Fruit fly (Drosophila melanogaster) whole organism, wandering third instar larva: ENCODE results near the gene arx.

Experiments used
- Abd-B ChIP-seq: fragments of >200 bp; optimal IDR thresholded peaks from 2 replicates; lab custom pipeline; 2017; ENCODE audit warnings: missing biosample characterization, missing genetic modification characterization
- CG32264 ChIP-seq: fragments of 200-800 bp; sonication (Bioruptor generic); optimal IDR thresholded peaks from 2 replicates; lab custom pipeline; 2016; ENCODE audit warnings: missing biosample characterization, missing genetic modification characterization
- CG9705 ChIP-seq: fragments of 200-800 bp; sonication (Bioruptor generic); optimal IDR thresholded peaks from 2 replicates; lab custom pipeline; 2018; ENCODE audit warnings: missing biosample characterization, mild to moderate bottlenecking, missing genetic modification characterization
- CrebA ChIP-seq: fragments of 200-800 bp; sonication (Bioruptor generic); optimal IDR thresholded peaks from 2 replicates; lab custom pipeline; 2016; ENCODE audit warnings: missing biosample characterization, mild to moderate bottlenecking, missing genetic modification characterization, borderline replicate concordance
- Dfd ChIP-seq: fragments of >200 bp; optimal IDR thresholded peaks from 2 replicates; lab custom pipeline; 2017; ENCODE audit warnings: missing biosample characterization, missing genetic modification characterization
- Dif ChIP-seq: fragments of 200-275, 200-300 bp; sonication (Bioruptor generic); optimal IDR thresholded peaks from 2 replicates; lab custom pipeline; 2018; ENCODE audit warnings: missing biosample characterization, missing genetic modification characterization; ENCODE audit not compliant: partially characterized antibody
- GATAd ChIP-seq: sonication (Bioruptor generic); optimal IDR thresholded peaks from 2 replicates; lab custom pipeline; 2016; ENCODE audit warnings: missing biosample characterization, missing genetic modification characterization
- HLH106 ChIP-seq: fragments of 200-800 bp; optimal IDR thresholded peaks from 3 replicates; lab custom pipeline; 2019; ENCODE audit warnings: missing biosample characterization, mild to moderate bottlenecking, missing genetic modification characterization, moderate library complexity
- Hnf4 ChIP-seq: fragments of 200-800 bp; sonication (Bioruptor generic); optimal IDR thresholded peaks from 2 replicates; lab custom pipeline; 2016; ENCODE audit warnings: missing biosample characterization, mild to moderate bottlenecking, missing genetic modification characterization
- Hr78 ChIP-seq: fragments of >200 bp; optimal IDR thresholded peaks from 2 replicates; lab custom pipeline; 2017; ENCODE audit warnings: missing biosample characterization, missing genetic modification characterization
- Hr83 ChIP-seq: fragments of 200-300 bp; sonication (Bioruptor generic); optimal IDR thresholded peaks from 2 replicates; lab custom pipeline; 2016; ENCODE audit warnings: missing biosample characterization, mild to moderate bottlenecking, missing genetic modification characterization, moderate library complexity; ENCODE audit not compliant: poor library complexity, severe bottlenecking
- Jra ChIP-seq: sonication (Bioruptor generic); optimal IDR thresholded peaks from 2 replicates; lab custom pipeline; 2016; ENCODE audit warnings: missing biosample characterization, missing genetic modification characterization
- Mio ChIP-seq: sonication (Bioruptor generic); optimal IDR thresholded peaks from 2 replicates; lab custom pipeline; 2016; ENCODE audit warnings: missing biosample characterization, missing genetic modification characterization
- Myc ChIP-seq: fragments of >200 bp; optimal IDR thresholded peaks from 2 replicates; lab custom pipeline; 2017
- N ChIP-seq: fragments of >200 bp; optimal IDR thresholded peaks from 2 replicates; lab custom pipeline; 2018; ENCODE audit warnings: missing biosample characterization, missing external identifiers, missing genetic modification characterization
- OdsH ChIP-seq: fragments of 200-800 bp; sonication (Bioruptor generic); optimal IDR thresholded peaks from 2 replicates; lab custom pipeline; 2016; ENCODE audit warnings: missing biosample characterization, mild to moderate bottlenecking, missing genetic modification characterization
- Rel ChIP-seq, 2 experiments: fragments of 200-800 bp; sonication (Bioruptor generic) in 1 of 2; optimal IDR thresholded peaks; 2 replicates in 1 of 2; 3 replicates in 1 of 2; lab custom pipeline; 2016 to 2019; ENCODE audit warnings: mild to moderate bottlenecking in 2 of 2, missing biosample characterization in 2 of 2, missing genetic modification characterization in 2 of 2, moderate library complexity in 1 of 2
- Sp1 ChIP-seq: fragments of 200-800 bp; sonication (Bioruptor generic); optimal IDR thresholded peaks from 3 replicates; lab custom pipeline; 2019; ENCODE audit warnings: missing biosample characterization, mild to moderate bottlenecking, missing genetic modification characterization, moderate library complexity
- Vsx2 ChIP-seq: fragments of 200-300, 225-300 bp; sonication (Bioruptor generic); optimal IDR thresholded peaks from 2 replicates; lab custom pipeline; 2018; ENCODE audit warnings: missing biosample characterization, missing genetic modification characterization; ENCODE audit not compliant: partially characterized antibody
- br ChIP-seq: fragments of 200-800 bp; sonication (Bioruptor generic); optimal IDR thresholded peaks from 2 replicates; lab custom pipeline; 2016; ENCODE audit warnings: missing biosample characterization, missing genetic modification characterization
- brk ChIP-seq: fragments of 200-800 bp; sonication (Bioruptor generic); optimal IDR thresholded peaks from 2 replicates; lab custom pipeline; 2016; ENCODE audit warnings: missing biosample characterization, mild to moderate bottlenecking, missing genetic modification characterization
- dl ChIP-seq, 2 experiments: fragments of 175-275, 200-275 bp in 1 of 2; fragments of 200-275 bp in 1 of 2; sonication (Bioruptor generic); optimal IDR thresholded peaks; lab custom pipeline; 2018; ENCODE audit warnings: mild to moderate bottlenecking in 2 of 2, missing biosample characterization in 2 of 2, missing genetic modification characterization in 2 of 2, moderate library complexity in 2 of 2; ENCODE audit not compliant: partially characterized antibody in 2 of 2, insufficient read depth in 1 of 2
- dmrt93B ChIP-seq: fragments of 200-800 bp; sonication (Bioruptor generic); optimal IDR thresholded peaks from 2 replicates; lab custom pipeline; 2018; ENCODE audit warnings: missing biosample characterization, mild to moderate bottlenecking, missing genetic modification characterization
- dsf ChIP-seq: sonication (Bioruptor generic); optimal IDR thresholded peaks from 2 replicates; lab custom pipeline; 2016; ENCODE audit warnings: missing biosample characterization, missing genetic modification characterization, borderline replicate concordance
- ey ChIP-seq: fragments of 200-800 bp; sonication (Bioruptor generic); optimal IDR thresholded peaks from 2 replicates; lab custom pipeline; 2016; ENCODE audit warnings: missing biosample characterization, missing genetic modification characterization
- foxo ChIP-seq, 2 experiments: fragments of 200-800 bp; sonication (Bioruptor generic); optimal IDR thresholded peaks; 2 replicates in 1 of 2; 3 replicates in 1 of 2; lab custom pipeline; 2016 to 2017; ENCODE audit warnings: missing biosample characterization in 2 of 2, missing genetic modification characterization in 2 of 2
- fru ChIP-seq: fragments of 200-800 bp; sonication (Bioruptor generic); optimal IDR thresholded peaks from 3 replicates; lab custom pipeline; 2016; ENCODE audit warnings: missing biosample characterization, mild to moderate bottlenecking, missing genetic modification characterization
- h ChIP-seq: fragments of 200-800 bp; sonication (Bioruptor generic); optimal IDR thresholded peaks from 3 replicates; lab custom pipeline; 2016; ENCODE audit warnings: missing biosample characterization, mild to moderate bottlenecking, missing genetic modification characterization
- jim ChIP-seq: fragments of 175-275, 200-325 bp; sonication (Bioruptor generic); optimal IDR thresholded peaks from 2 replicates; lab custom pipeline; 2016; ENCODE audit warnings: missing biosample characterization, mild to moderate bottlenecking, missing genetic modification characterization
- lola ChIP-seq: fragments of >200 bp; optimal IDR thresholded peaks from 2 replicates; lab custom pipeline; 2017; ENCODE audit warnings: missing biosample characterization, missing genetic modification characterization
- pan ChIP-seq: fragments of >200 bp; optimal IDR thresholded peaks from 2 replicates; lab custom pipeline; 2017
- psq ChIP-seq: fragments of 200-800 bp; sonication (Bioruptor generic); optimal IDR thresholded peaks from 3 replicates; lab custom pipeline; 2017; ENCODE audit warnings: missing biosample characterization, mild to moderate bottlenecking, missing genetic modification characterization, moderate library complexity
- rgr ChIP-seq: fragments of 200-800 bp; sonication (Bioruptor generic); optimal IDR thresholded peaks from 3 replicates; lab custom pipeline; 2016; ENCODE audit warnings: missing biosample characterization, mild to moderate bottlenecking, missing genetic modification characterization
- sage ChIP-seq: fragments of 200-800 bp; sonication (Bioruptor generic); optimal IDR thresholded peaks from 2 replicates; lab custom pipeline; 2016; ENCODE audit warnings: missing biosample characterization, mild to moderate bottlenecking, missing genetic modification characterization
- sv ChIP-seq: fragments of 200-800 bp; sonication (Bioruptor generic); optimal IDR thresholded peaks from 3 replicates; lab custom pipeline; 2016; ENCODE audit warnings: missing biosample characterization, missing genetic modification characterization
- tai ChIP-seq: sonication (Bioruptor generic); optimal IDR thresholded peaks from 2 replicates; lab custom pipeline; 2016; ENCODE audit warnings: missing biosample characterization, missing genetic modification characterization
- usp ChIP-seq: fragments of >200 bp; optimal IDR thresholded peaks from 2 replicates; lab custom pipeline; 2017; ENCODE audit warnings: missing biosample characterization, missing genetic modification characterization
- woc ChIP-seq: sonication (Bioruptor generic); optimal IDR thresholded peaks from 2 replicates; lab custom pipeline; 2016; ENCODE audit warnings: missing biosample characterization, mild to moderate bottlenecking, missing genetic modification characterization

Gene arx

dm6 chr3L:18870027-18870426 is 31.3 kb downstream of the arx start, which contains the start of gene Blos3 (continued):
- TF ChIP-seq Hr83 (GFP tag; lab: Kevin White, UChicago) (peak; percentile 54), sv (GFP tag; lab: Kevin White, UChicago) (no peak), HLH106 (tag; lab: Kevin White, UChicago) (peak; percentile 46), dmrt93B (GFP tag; lab: Kevin White, UChicago) (no peak), OdsH (GFP tag; lab: Kevin White, UChicago) (peak; percentile 50), GATAd (GFP tag; lab: Kevin White, UChicago) (no peak), jim (GFP tag; lab: Kevin White, UChicago) (no peak), Mio (GFP tag; lab: Kevin White, UChicago) (no peak), Hr78 (GFP tag; lab: Kevin White, UChicago) (no peak), sage (GFP tag; lab: Kevin White, UChicago) (no peak), Myc (lab: Kevin White, UChicago) (no peak), usp (GFP tag; lab: Kevin White, UChicago) (no peak), Dif (GFP tag; lab: Kevin White, UChicago) (no peak), brk (no peak), psq (GFP tag; lab: Kevin White, UChicago) (peak; percentile 44)

dm6 chr3L:18869035-18869826 is 32.1 kb downstream of the arx start, which contains the start of gene Grx1:
Grx1 (plus strand) TSS chr3L:18869230.
- TF ChIP-seq CG9705 (peak; percentile 24), ey (GFP tag; lab: Kevin White, UChicago) (peak; percentile 46), OdsH (GFP tag; lab: Kevin White, UChicago) (peak; percentile 55), fru (GFP tag; lab: Kevin White, UChicago) (peak; percentile 49), GATAd (GFP tag; lab: Kevin White, UChicago) (peak; percentile 58), lola (GFP tag; lab: Kevin White, UChicago) (no peak), HLH106 (tag; lab: Kevin White, UChicago) (peak; percentile 56), Sp1 (peak; percentile 43), foxo (GFP tag; optimal IDR thresholded peaks at IDR 0.05; lab: Kevin White, UChicago) (peak in 1 of 2 experiments; percentile 75), pan (lab: Kevin White, UChicago) (no peak), usp (GFP tag; lab: Kevin White, UChicago) (no peak), Hnf4 (peak; percentile 66), sv (GFP tag; lab: Kevin White, UChicago) (peak; percentile 68), psq (GFP tag; lab: Kevin White, UChicago) (peak; percentile 27), dsf (peak; percentile 39), Rel (GFP tag; optimal IDR thresholded peaks at IDR 0.05; lab: Kevin White, UChicago) (no peak), Rel (tag; optimal IDR thresholded peaks at IDR 0.05; lab: Kevin White, UChicago) (peak; percentile 91), h (GFP tag; lab: Kevin White, UChicago) (peak; percentile 60), CG32264 (GFP tag; lab: Kevin White, UChicago) (peak; percentile 35), rgr (GFP tag; lab: Kevin White, UChicago) (peak; percentile 63), dl (GFP tag; optimal IDR thresholded peaks at IDR 0.05; lab: Kevin White, UChicago; ENCODE audit: insufficient read depth in 1 of 2, partially characterized antibody in 2 of 2) (no peak), Abd-B (no peak), br (GFP tag; lab: Kevin White, UChicago) (peak; percentile 25), brk (peak; percentile 79), Jra (GFP tag; lab: Kevin White, UChicago) (peak; percentile 63)
- TF ChIP-seq, all 38 proteins: peak for 19

- TF ChIP-seq Hr78 (GFP tag; lab: Kevin White, UChicago) (no peak), Jra (GFP tag; lab: Kevin White, UChicago) (peak; percentile 48), Mio (GFP tag; lab: Kevin White, UChicago) (no peak), dsf (peak; percentile 37), Hnf4 (peak; percentile 82), brk (peak; percentile 79), Dif (GFP tag; lab: Kevin White, UChicago) (peak; percentile 54), CG32264 (GFP tag; lab: Kevin White, UChicago) (no peak), CG9705 (peak; percentile 67), br (GFP tag; lab: Kevin White, UChicago) (peak; percentile 58), pan (lab: Kevin White, UChicago) (no peak), CrebA (GFP tag; lab: Kevin White, UChicago) (no peak), sv (GFP tag; lab: Kevin White, UChicago) (peak; percentile 73), HLH106 (tag; lab: Kevin White, UChicago) (peak; percentile 78), Vsx2 (GFP tag; lab: Kevin White, UChicago) (no peak), N (no peak), lola (GFP tag; lab: Kevin White, UChicago) (no peak), woc (GFP tag; lab: Kevin White, UChicago) (peak; percentile 73), GATAd (GFP tag; lab: Kevin White, UChicago) (no peak), Dfd (no peak), dmrt93B (GFP tag; lab: Kevin White, UChicago) (peak; percentile 28), ey (GFP tag; lab: Kevin White, UChicago) (peak; percentile 59), Rel (GFP tag; optimal IDR thresholded peaks at IDR 0.05; lab: Kevin White, UChicago) (no peak), Rel (tag; optimal IDR thresholded peaks at IDR 0.05; lab: Kevin White, UChicago) (peak; percentile 50), tai (GFP tag; lab: Kevin White, UChicago) (no peak), psq (GFP tag; lab: Kevin White, UChicago) (peak; percentile 76), Sp1 (peak; percentile 78), sage (GFP tag; lab: Kevin White, UChicago) (no peak), Hr83 (GFP tag; lab: Kevin White, UChicago) (peak; percentile 84), Abd-B (no peak), dl (GFP tag; optimal IDR thresholded peaks at IDR 0.05; lab: Kevin White, UChicago; ENCODE audit: insufficient read depth in 1 of 2, partially characterized antibody in 2 of 2) (no peak), fru (GFP tag; lab: Kevin White, UChicago) (peak; percentile 70)
Measured at dm6 chr3L:18867521-18867920, 33.8 kb downstream of the arx start, which contains the start of gene Dysb. Dysb (plus strand) TSS chr3L:18867771.
